Fruit fly (Drosophila melanogaster): ENCODE results near the gene CG34160.

The CG34160 gene

DNA sequence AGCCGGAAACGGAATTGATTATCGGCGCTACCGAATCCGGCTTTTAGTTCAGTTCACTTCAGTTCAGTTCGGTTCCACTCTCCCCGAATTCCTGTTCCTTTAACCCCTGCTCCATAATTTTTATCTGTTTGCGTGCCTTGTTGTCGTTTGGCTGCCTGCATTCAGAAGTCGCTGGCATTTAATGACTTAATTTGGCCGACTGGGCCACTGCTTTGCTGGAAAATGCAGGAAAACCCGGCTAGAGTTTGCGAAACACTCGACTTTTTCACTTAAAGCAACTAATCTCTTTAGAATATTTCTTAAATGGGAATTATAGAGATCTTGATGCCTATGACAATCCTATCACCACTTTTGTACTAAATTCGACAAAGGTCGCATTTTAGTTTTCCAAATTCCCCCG lies at the start of gene CG34160:
Gene CG34160 (plus strand): TSS at position 301 of the 400 bp plus-strand sequence.
- no peak for TF ChIP-seq CG17801 (GFP tag; optimal IDR thresholded peaks at IDR 0.05; ENCODE audit: partially characterized antibody)

DNA sequence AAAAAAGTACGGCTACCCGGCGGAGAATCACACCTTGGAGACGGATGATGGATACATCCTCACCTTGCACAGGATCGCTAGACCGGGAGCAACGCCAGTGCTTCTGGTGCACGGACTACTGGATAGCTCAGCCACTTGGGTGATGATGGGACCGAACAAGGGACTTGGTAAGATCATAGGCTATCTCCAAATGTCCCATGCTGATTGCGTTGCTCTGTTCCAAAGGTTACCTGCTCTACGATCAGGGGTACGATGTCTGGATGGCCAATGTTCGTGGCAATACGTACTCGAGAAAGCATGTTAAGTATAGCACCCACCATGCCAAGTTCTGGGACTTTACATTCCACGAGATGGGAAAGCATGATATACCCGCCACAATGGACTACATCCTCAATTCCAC lies 49.5 kb upstream of the CG34160 start:
- no peak for TF ChIP-seq CG17801 (GFP tag; optimal IDR thresholded peaks at IDR 0.05; ENCODE audit: partially characterized antibody)

DNA sequence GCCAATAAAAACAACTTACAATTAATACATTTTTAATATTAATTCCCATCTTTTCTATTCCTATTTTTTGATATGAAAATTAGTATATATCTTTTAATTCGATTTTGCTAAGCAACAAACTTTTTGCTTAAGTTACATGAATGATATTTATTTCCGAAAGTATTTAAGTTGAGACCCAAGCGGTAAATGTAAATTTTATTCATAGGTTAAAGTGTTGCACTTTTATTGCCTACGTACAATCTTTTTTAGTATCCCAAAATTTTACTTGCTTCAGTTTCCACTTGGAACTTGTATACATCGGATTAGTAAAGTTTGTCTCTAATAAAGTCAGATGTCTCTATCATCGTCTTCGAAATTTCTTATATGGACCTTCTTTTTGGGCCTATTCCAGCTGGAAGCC lies 48.0 kb upstream of the CG34160 start, which contains the start of gene CG18301:
Gene CG18301 (plus strand): TSS at position 301 of the 400 bp plus-strand sequence.
- TF ChIP-seq CG17801 (GFP tag; optimal IDR thresholded peaks at IDR 0.05; ENCODE audit: partially characterized antibody) = no peak

DNA sequence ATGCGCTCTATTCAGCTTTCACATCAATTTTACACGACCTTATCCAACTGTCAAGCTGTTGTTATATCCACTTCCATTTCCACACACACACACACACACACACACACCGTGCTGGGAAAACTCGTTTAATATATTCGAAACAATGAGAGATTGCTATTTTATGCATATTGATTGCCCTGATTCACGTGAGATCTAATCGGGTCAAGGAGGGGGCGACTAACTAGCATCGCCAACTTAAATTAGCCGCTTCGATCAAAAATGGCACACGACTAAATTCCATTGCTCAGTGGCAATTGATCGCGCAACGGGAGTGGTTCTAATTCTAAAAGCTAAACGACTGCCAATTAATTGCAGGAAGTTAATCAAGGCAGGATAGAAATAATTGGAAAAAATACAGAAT lies 45.5 kb upstream of the CG34160 start, which contains the start of gene CG18302:
Gene CG18302 (plus strand): TSS at position 301 of the 400 bp plus-strand sequence.
- TF ChIP-seq CG17801 (GFP tag; optimal IDR thresholded peaks at IDR 0.05; ENCODE audit: partially characterized antibody) = no peak

DNA sequence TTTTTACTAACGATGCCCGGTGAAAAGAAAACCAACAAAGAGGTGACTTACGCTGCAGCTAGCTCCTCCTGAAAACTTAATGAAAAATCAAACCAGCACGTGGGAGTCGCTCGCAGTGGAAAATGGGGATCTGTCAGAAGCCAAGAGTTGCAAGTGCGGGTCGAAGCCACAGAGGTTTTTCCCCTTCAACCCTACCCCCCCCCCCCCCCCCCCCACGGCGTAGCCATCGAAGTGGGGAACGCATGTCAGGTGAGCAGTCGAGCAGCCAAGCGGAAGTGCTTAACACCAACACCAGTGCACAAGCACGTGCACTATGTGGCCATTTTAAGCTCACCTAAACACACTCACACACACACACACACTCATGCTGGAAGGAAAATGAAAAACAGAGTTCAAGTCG lies 40.2 kb upstream of the CG34160 start:
- no peak for TF ChIP-seq CG17801 (GFP tag; optimal IDR thresholded peaks at IDR 0.05; ENCODE audit: partially characterized antibody)

DNA sequence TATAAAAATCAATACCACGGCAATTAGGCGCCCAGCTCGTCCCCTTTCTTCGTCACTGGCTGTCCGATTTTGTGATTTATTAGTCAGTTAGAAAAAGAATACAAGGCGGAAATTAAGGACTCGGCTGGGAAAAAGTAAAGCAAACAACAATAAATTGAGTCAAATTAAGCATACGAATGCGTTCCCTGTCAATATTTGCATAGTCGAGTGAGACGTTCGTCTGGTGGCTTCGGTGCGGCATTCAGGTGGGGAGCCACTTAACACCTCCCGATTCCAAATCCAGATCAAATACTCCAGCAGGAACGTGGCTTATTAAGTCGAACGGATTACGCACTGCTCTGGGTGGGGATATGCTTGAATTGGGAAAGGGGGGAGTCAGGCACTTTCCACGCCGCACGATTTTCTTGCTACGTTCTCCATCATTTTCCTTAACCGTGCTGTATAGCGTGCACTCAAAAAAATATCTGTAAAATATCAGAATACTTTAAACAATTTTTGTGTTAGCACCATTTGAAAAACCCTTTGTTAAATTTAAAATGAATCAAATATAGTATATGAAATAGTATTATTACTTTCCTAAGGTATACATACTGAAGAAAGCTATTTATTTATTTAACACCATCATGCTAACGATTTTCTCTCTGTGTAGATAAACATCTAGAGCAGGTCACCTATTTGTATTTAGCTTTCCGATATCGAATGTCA lies 36.4 kb upstream of the CG34160 start:
- TF ChIP-seq CG17801 (GFP tag; optimal IDR thresholded peaks at IDR 0.05; ENCODE audit: partially characterized antibody) = no peak

DNA sequence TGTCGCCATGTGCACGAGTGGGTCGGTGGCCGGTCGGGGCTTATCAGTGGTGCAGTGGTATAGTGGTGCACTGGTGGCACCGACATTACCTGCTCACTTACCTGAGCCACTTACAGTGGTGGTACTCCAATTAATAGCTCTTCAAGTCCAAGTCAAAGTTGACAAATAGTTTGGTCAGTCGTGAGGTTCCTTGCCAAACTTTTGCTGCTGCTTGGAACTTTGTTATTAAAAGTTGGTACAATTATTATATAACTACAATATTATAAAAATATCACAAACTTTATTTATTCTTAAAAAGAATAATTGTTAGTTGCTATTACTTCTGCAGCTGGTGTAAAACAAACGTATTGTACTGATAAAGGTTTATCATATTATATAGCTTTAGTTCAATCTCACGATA lies 35.6 kb upstream of the CG34160 start:
- TF ChIP-seq CG17801 (GFP tag; optimal IDR thresholded peaks at IDR 0.05; ENCODE audit: partially characterized antibody) = no peak

DNA sequence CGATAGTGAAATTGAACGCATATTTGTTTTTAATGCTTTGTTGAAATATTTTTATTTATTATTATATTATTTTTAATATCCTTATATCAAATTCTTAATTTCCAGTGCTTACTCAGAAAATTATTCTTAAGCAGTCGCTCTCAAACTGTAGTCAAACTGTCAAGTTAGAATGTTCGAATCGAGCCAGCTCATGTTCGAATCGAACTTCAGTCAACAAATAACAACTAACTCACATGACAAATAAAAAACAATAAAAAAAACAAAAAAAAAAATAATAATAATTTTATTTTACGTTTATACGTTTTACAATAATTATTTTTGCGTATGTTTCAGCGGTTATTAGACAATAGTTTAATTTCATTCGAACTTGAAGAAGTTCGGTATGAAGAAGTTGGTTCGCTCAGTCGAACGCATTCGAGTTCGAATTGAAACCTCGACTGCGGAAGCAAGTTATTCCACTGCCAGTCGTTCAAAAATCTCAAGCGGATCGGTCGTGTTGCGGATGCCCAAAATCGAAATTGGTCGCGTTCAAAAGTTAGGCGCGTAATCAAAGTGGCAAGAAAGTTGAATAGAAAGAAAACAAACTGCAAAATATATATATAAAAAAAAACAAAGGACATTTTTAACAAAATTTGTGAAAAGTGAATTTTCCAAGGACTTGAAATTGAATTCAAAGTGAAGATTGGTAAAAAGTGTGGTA lies 35.0 kb upstream of the CG34160 start, which contains the start of gene Trim9:
Gene Trim9 (plus strand): TSS at position 463 of the 700 bp plus-strand sequence.
- no peak for TF ChIP-seq CG17801 (GFP tag; optimal IDR thresholded peaks at IDR 0.05; ENCODE audit: partially characterized antibody)

DNA sequence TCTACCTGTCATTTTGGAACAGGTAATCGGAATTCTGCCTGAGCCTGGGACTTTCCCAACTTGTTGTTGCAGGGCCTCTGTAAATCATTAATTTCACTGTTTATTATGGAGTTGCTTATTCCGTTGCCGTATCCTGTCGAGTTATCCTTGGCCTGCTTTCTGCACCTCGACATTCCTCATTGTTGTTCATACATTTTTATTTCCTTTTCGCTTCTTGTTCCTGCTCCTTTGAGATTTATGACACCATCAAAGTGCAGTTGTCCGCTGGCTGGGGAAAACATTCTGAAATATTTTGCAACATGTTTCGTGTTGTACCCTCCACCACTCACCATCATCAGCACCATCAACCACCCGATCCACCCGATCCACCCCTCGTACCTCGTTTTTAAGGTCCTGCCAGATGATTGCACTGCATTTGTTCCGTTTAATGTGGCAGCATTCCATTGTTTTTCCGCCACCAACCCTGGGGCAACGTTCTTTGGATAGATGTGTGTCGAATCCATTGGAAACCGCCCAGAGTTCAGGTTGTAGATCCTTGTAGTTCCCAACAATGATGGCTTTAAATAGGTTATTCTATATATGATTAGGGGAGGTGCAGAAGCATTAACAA lies 30.6 kb upstream of the CG34160 start:
- no peak for TF ChIP-seq CG17801 (GFP tag; optimal IDR thresholded peaks at IDR 0.05; ENCODE audit: partially characterized antibody)

DNA sequence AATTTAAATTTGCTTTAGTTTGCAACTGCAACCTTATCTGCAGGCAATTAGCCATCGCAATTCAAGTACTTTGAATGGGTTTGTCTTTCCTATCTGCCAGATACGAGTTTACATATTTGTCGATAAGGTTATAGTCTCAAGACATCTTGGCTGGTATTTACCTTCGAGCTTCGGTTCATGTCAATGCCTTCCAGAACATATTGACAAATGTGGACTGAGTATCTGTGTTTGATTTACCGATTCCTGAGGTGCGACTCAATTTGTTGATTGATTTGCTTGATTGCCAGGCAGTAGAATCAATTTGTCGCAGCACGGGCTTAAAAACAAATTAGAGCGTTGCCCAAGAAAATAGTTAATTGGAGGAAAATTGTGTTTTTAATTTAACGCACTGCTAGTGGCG lies 26.7 kb upstream of the CG34160 start:
- no peak for TF ChIP-seq CG17801 (GFP tag; optimal IDR thresholded peaks at IDR 0.05; ENCODE audit: partially characterized antibody)

DNA sequence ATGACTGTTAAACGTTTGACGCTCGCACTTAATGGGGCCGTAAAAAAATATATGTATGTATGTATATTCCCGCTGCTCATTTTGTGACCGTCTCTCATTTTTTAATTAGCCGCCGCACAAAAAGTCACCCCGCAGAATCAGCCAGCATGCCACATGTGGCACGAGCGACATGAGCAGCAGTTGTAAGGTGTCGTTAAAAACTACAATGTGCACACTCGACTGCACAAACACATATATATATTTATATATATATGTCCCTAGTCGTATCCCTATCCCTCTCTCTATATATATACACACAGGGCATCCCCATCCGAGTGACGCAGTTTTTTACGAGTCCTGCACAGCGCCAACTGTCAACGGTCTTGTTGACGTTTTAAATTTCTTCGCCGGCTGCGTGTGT lies 25.9 kb upstream of the CG34160 start:
- TF ChIP-seq CG17801 (GFP tag; optimal IDR thresholded peaks at IDR 0.05; ENCODE audit: partially characterized antibody) = no peak

DNA sequence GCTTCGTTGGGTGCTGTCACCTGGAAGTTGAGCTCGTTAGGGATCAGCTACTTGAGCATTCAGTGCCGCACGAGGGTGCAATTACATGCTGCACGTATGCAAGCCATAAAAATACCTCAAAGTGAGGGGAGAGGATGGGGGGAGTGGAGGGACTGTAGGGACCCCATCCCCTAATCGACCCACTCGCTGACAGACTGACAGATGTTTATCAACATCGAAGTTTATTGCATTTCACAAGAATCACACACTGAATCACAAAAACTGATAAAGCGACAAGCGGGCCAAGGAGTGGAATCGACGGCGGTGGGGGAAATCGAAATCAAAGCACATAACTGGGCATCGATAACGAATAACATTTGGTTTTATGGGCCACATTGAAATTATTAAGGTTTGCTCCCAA lies 24.9 kb upstream of the CG34160 start:
- no peak for TF ChIP-seq CG17801 (GFP tag; optimal IDR thresholded peaks at IDR 0.05; ENCODE audit: partially characterized antibody)

DNA sequence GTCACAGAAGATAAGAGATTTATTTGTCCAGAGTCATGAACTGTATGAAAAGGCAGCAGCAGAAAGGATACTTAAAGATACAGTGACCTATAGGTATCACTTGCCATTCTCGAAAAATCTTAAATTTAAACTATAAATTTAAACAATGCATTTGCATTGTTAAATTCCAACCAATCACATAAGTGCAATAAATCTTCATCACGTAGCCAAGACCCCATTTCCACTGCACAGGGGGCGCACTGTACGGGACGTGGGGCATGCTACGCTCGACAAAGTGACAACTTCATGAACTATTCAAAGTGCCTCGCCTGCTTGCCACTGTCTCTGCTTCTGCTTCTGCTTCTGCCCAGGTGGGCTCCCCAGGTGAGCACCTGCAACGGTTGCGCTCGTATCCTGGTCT lies 24.3 kb upstream of the CG34160 start:
- TF ChIP-seq CG17801 (GFP tag; optimal IDR thresholded peaks at IDR 0.05; ENCODE audit: partially characterized antibody) = no peak

DNA sequence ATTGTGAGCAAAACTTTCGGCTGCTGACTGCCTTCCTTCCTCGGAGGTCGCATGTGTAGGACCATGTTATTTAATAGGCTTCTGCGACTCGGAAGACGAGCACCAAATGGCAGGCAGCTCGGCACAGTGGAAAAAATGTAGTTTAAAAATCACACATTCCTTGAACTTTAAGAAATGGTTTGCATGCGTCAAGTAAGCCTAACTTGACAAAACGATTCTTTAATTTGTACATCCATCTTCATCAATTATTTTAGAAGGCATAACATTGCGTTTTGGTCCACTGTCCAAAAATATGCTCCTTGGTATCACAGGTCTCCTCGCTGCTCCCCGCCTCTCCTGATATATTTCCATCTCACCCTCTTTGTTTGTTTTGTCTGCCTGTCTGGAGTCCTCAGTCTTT lies 13.9 kb upstream of the CG34160 start:
- no peak for TF ChIP-seq CG17801 (GFP tag; optimal IDR thresholded peaks at IDR 0.05; ENCODE audit: partially characterized antibody)

DNA sequence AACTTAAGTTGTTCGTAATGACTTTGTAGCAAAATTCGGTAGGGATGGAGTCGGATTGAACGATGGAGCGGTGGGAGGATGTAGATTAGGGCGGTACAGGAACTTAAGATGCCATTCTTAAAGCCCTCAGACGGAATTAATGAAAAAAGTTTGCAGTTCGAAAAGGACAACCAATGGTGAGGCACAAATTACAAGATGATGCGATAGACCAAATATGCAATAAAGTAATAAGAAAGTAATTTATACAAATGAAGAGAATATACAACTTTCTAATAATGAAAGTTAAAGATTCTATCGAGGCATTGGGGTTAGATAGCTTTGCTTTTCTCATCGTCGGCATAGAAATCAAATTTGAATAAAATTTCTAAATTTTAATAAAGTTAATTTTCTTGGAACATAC lies 12.6 kb upstream of the CG34160 start, which contains the start of gene CG6138:
Gene CG6138 (plus strand): TSS at position 301 of the 400 bp plus-strand sequence.
- no peak for TF ChIP-seq CG17801 (GFP tag; optimal IDR thresholded peaks at IDR 0.05; ENCODE audit: partially characterized antibody)

DNA sequence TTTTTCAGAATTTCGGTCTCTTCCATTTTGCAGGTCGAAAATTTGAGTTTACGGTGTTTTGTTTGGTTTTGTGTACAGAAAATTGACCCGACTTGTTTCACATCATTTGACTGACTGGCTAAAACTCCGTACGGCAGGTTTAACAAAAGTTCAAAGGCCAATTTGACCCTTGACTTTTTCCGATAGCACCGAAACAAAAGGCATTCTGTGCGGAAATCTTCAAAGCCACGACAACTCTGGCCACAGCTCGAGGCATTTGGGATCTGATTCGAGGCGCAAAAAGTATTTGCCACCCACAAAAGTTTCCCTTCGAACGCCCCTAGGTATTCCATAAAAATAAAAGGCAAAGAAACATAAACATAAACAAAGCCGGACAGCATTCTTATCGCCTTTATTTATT lies 1.9 kb upstream of the CG34160 start, which contains the start of gene w-cup:
Gene w-cup (minus strand): TSS at position 101 of the 400 bp plus-strand sequence.
- no peak for TF ChIP-seq CG17801 (GFP tag; optimal IDR thresholded peaks at IDR 0.05; ENCODE audit: partially characterized antibody)
